Worm (Caenorhabditis elegans) whole organism, L1 larva: Measurements from ENCODE around the gene Y46G5A.8.

Experiments
- lsy-2 ChIP-seq, 2 experiments: fragments of 150-350 bp; optimal IDR thresholded peaks; 2 replicates each; lab custom pipeline; 2014; ENCODE audit warnings: missing biosample characterization in 2 of 2, missing genetic modification characterization in 2 of 2
- nhr-28 ChIP-seq: fragments of 150-350 bp; optimal IDR thresholded peaks from 2 replicates; lab custom pipeline; 2014; ENCODE audit warnings: missing biosample characterization, missing genetic modification characterization
- unc-86 ChIP-seq: sonication (generic microtip); optimal IDR thresholded peaks from 2 replicates; lab custom pipeline; 2016; ENCODE audit warnings: missing genetic modification characterization, missing compliant biosample characterization

DNA sequence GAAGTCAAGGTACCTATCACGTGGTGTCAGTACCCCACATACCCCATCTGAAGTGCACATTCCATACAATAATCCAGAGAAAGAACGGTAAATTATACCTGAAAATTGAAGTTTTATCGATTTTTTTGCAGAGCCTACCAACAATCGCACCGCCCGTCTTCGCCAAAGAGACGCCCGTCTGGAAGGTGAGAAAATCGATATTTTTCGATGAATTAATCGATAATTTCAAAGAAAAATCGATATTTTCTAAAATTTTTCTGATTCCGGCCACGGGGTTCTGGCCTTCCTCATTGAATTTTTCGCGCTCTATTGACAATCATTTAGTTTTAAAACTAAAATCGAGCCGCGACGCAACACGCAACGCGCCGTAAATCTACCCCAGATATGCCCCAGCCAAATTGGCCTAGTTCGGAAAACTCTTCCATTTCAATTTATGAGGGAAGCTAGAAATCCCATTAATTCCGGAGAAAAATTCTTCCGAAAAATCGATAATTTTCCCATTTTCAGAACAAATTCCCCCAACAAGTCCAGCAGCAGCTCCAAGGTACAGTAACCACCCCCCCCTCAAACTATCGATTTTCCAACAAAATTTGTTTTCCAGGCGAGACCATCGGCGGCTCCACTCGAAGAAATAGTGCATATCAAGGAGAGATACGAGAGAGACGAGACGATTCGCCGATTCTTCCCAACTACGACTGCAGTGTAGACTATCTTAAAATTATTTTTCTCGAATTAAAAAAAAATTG, 10.5 kb downstream of the Y46G5A.8 start:
- TF ChIP-seq unc-86 (no peak), nhr-28 (tag; lab: Kevin White, UChicago) (no peak), lsy-2 (tag; optimal IDR thresholded peaks at IDR 0.05; lab: Kevin White, UChicago) (no peak)
